Worm (Caenorhabditis elegans) whole organism, L3 larva: ENCODE data around the gene F32D8.13.

Experiments used
- R02D3.7 ChIP-seq: fragments of 150-350 bp; optimal IDR thresholded peaks from 2 replicates; lab custom pipeline; 2014; ENCODE audit warnings: missing biosample characterization, missing genetic modification characterization
- elt-2 ChIP-seq: sonication (generic microtip); optimal IDR thresholded peaks from 2 replicates; lab custom pipeline; 2016; ENCODE audit warnings: missing genetic modification reagents, mild to moderate bottlenecking, missing genetic modification characterization, missing compliant biosample characterization
- lin-39 ChIP-seq: fragments of 150-350 bp; optimal IDR thresholded peaks from 2 replicates; lab custom pipeline; 2018; ENCODE audit warnings: missing biosample characterization, missing genetic modification reagents, missing genetic modification characterization
- pha-4 ChIP-seq: fragments of 150-350 bp; optimal IDR thresholded peaks from 2 replicates; lab custom pipeline; 2014; ENCODE audit warnings: missing biosample characterization, missing genetic modification reagents, missing genetic modification characterization
- snpc-4 ChIP-seq: fragments of 150-350 bp; optimal IDR thresholded peaks from 2 replicates; lab custom pipeline; 2014; ENCODE audit warnings: missing biosample characterization, missing genetic modification characterization
- unc-62 ChIP-seq: fragments of 150-350 bp; sonication (generic microtip); optimal IDR thresholded peaks from 4 replicates; lab custom pipeline; 2014; ENCODE audit warnings: missing biosample characterization, missing genetic modification reagents, missing genetic modification characterization
- zag-1 ChIP-seq: fragments of 150-350 bp; optimal IDR thresholded peaks from 2 replicates; lab custom pipeline; 2014; ENCODE audit warnings: missing biosample characterization, missing genetic modification characterization

- TF ChIP-seq snpc-4 (tag; lab: Kevin White, UChicago), result no peak
- no peak for TF ChIP-seq R02D3.7 (tag; lab: Kevin White, UChicago)
- TF ChIP-seq pha-4 (tag; lab: Kevin White, UChicago), result no peak
- TF ChIP-seq elt-2 (tag; lab: Kevin White, UChicago), result no peak
- TF ChIP-seq unc-62 (GFP tag; lab: Kevin White, UChicago), result peak; percentile 82
- no peak for TF ChIP-seq lin-39
- TF ChIP-seq zag-1 (tag; lab: Kevin White, UChicago), result no peak
Observed at ce11 chrV:10915922-10916321, 19.6 kb upstream of the F32D8.13 start.
